Worm (Caenorhabditis elegans) whole organism, L1 larva: ENCODE data around the gene F32D8.14.

Source experiments
- C04F5.9 ChIP-seq: sonication (generic microtip); optimal IDR thresholded peaks from 2 replicates; lab custom pipeline; 2016; ENCODE audit warnings: missing genetic modification characterization, missing compliant biosample characterization
- ama-1 ChIP-seq: fragments of 150-350 bp; optimal IDR thresholded peaks from 2 replicates; lab custom pipeline; 2014
- efl-3 ChIP-seq: fragments of 200-800 bp; sonication (Bioruptor generic); optimal IDR thresholded peaks from 2 replicates; lab custom pipeline; 2018; ENCODE audit warnings: mild to moderate bottlenecking, missing genetic modification characterization, missing compliant biosample characterization
- elt-3 ChIP-seq, 6 experiments: fragments of 150-350 bp in 1 of 6; sonication (generic microtip); optimal IDR thresholded peaks; 2 replicates each; lab custom pipeline; 2017 to 2018; ENCODE audit warnings: missing biosample characterization in 6 of 6, missing genetic modification characterization in 6 of 6, inconsistent platforms in 1 of 6
- mdl-1 ChIP-seq, 2 experiments: fragments of 150-350 bp; optimal IDR thresholded peaks; 2 replicates each; lab custom pipeline; 2014 to 2017; ENCODE audit warnings: missing biosample characterization in 2 of 2, missing genetic modification characterization in 2 of 2, inconsistent platforms in 1 of 2
- nhr-28 ChIP-seq: fragments of 150-350 bp; optimal IDR thresholded peaks from 2 replicates; lab custom pipeline; 2014; ENCODE audit warnings: missing biosample characterization, missing genetic modification characterization
- nhr-47 ChIP-seq: sonication (generic microtip); optimal IDR thresholded peaks from 2 replicates; lab custom pipeline; 2016; ENCODE audit warnings: mild to moderate bottlenecking, missing genetic modification characterization, moderate library complexity, missing compliant biosample characterization
- unc-62 ChIP-seq: fragments of 150-350 bp; optimal IDR thresholded peaks from 2 replicates; lab custom pipeline; 2014; ENCODE audit warnings: missing biosample characterization, missing genetic modification reagents, missing genetic modification characterization
- unc-98 ChIP-seq: fragments of 200-800 bp; sonication (Bioruptor generic); IDR thresholded peaks from 2 replicates; pipeline ENCODE4 v1.3.6; 2022; ENCODE audit warnings: missing genetic modification characterization, missing compliant biosample characterization
- xbp-1 ChIP-seq: sonication (generic microtip); optimal IDR thresholded peaks from 2 replicates; lab custom pipeline; 2016; ENCODE audit warnings: missing genetic modification characterization, missing compliant biosample characterization

ce11 chrV:10867586-10867985, 27.0 kb downstream of the F32D8.14 start:
- TF ChIP-seq nhr-47 (tag; lab: Kevin White, UChicago) = peak; percentile 77
- no peak for TF ChIP-seq efl-3 (GFP tag; lab: Kevin White, UChicago)
- TF ChIP-seq C04F5.9 (tag; lab: Kevin White, UChicago) = no peak
- no peak for TF ChIP-seq unc-98 (GFP tag; lab: Robert Waterston, UW)
- peak; percentile 41 for TF ChIP-seq xbp-1
- no peak for TF ChIP-seq nhr-28
- TF ChIP-seq ama-1 (lab: Kevin White, UChicago) = no peak
- TF ChIP-seq elt-3 (tag; optimal IDR thresholded peaks at IDR 0.05; lab: Kevin White, UChicago) = peak in 3 of 6 experiments; percentile 35 to 69 (median 40)
- no peak for TF ChIP-seq unc-62
- peak in 1 of 2 experiments; percentile 50 for TF ChIP-seq mdl-1 (tag; optimal IDR thresholded peaks at IDR 0.05; lab: Kevin White, UChicago)
